Fruit fly (Drosophila melanogaster): ENCODE results near the gene CG13689.

CG13689 gene

DNA sequence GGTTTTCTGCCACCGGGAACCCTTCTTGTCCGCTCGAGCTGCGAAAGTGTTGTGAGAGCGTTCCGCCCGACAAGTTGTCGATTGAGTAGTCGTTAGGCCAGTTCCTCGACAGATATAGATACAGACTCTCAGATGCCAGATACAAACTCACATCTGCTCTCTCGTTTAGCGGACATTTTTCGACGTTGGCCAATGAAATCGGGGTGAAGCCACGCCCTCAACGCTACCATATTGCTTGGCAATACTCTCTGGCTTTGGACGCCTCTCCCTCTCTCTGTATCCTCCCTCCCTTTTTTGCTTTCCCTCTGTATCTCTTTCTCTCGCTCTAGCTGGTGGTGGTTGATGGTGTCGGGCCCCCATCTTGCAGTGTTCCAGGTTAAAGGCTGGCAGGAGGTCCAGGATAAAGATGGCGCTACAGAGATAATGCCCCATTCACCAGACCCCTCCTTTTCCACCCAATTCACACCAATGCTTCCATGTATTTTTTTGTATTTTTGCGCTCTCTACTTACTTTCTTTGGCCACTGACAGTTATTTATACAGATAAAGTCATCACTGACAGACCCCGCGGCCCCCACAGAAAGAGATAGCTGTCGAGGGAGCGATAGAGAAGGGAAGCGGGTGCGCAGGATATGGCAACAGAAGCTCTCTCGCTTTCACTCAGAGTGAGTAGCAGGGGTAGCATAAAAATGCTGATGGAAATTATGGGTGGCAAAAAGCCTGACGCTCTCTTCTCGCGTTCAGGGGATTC is 7.8 kb upstream of the CG13689 start, which contains the start of gene Gsc:
Gene Gsc (minus strand): TSS at position 51 of the 750 bp plus-strand sequence.
- TF ChIP-seq CG10147 (GFP tag; optimal IDR thresholded peaks at IDR 0.05) = no peak
- TF ChIP-seq Hr78 (GFP tag; optimal IDR thresholded peaks at IDR 0.05) = no peak
- TF ChIP-seq CrebB (tag; optimal IDR thresholded peaks at IDR 0.05) = no peak
- TF ChIP-seq crp (GFP tag; optimal IDR thresholded peaks at IDR 0.05) = no peak
- TF ChIP-seq CG1832 (GFP tag; optimal IDR thresholded peaks at IDR 0.05) = peak; percentile 93
- 0 out of 4 replicates have a peak, but pooled peaks have one; percentile 28 for TF ChIP-seq chinmo (GFP tag; IDR thresholded peaks at IDR 0.05; ENCODE audit: partially characterized antibody)
- no peak for TF ChIP-seq CG6175 (GFP tag; IDR thresholded peaks at IDR 0.05)
- TF ChIP-seq disco-r (GFP tag; optimal IDR thresholded peaks at IDR 0.05) = no peak
- no peak for TF ChIP-seq CG2712 (tag; optimal IDR thresholded peaks at IDR 0.05)
- peak; percentile 87 for TF ChIP-seq Ets65A (GFP tag)
- peak; percentile 82 for TF ChIP-seq seq (GFP tag; IDR thresholded peaks at IDR 0.05)
- TF ChIP-seq nom (GFP tag; optimal IDR thresholded peaks at IDR 0.05) = no peak
- TF ChIP-seq CG2202 (tag; optimal IDR thresholded peaks at IDR 0.05) = no peak
- no peak for TF ChIP-seq HLH4C (GFP tag; IDR thresholded peaks at IDR 0.05; ENCODE audit: partially characterized antibody)
- no peak for TF ChIP-seq NK7.1 (GFP tag; optimal IDR thresholded peaks at IDR 0.05)
- TF ChIP-seq CG31388 (GFP tag; optimal IDR thresholded peaks at IDR 0.05) = no peak
- TF ChIP-seq yki (optimal IDR thresholded peaks at IDR 0.05) = peak; percentile 63
- TF ChIP-seq CG13624 (GFP tag; optimal IDR thresholded peaks at IDR 0.05) = no peak
- no peak for TF ChIP-seq Atf-2 (GFP tag; optimal IDR thresholded peaks at IDR 0.05)
- TF ChIP-seq cad (GFP tag; optimal IDR thresholded peaks at IDR 0.05) = no peak
- TF ChIP-seq Nf-YC (tag; optimal IDR thresholded peaks at IDR 0.05) = peak; percentile 98
- TF ChIP-seq CG7786 (GFP tag; optimal IDR thresholded peaks at IDR 0.05) = no peak
- peak; percentile 78 to 97 for TF ChIP-seq Trl (optimal IDR thresholded peaks at IDR 0.05)
- no peak for TF ChIP-seq Trl (GFP tag; optimal IDR thresholded peaks at IDR 0.05)
- TF ChIP-seq schlank (tag; optimal IDR thresholded peaks at IDR 0.05) = no peak
- TF ChIP-seq NFAT (GFP tag; IDR thresholded peaks at IDR 0.05) = no peak
- TF ChIP-seq CG1603 (tag; optimal IDR thresholded peaks at IDR 0.05) = no peak
- TF ChIP-seq phol (tag; optimal IDR thresholded peaks at IDR 0.05) = peak; percentile 84
- TF ChIP-seq Pdp1 (GFP tag; optimal IDR thresholded peaks at IDR 0.05) = no peak
- TF ChIP-seq CoRest (tag; optimal IDR thresholded peaks at IDR 0.05) = peak; percentile 32
- peak; percentile 48 for TF ChIP-seq kni (GFP tag; optimal IDR thresholded peaks at IDR 0.05)
- TF ChIP-seq Nf-YA (GFP tag; IDR thresholded peaks at IDR 0.05) = peak; percentile 70
- no peak for TF ChIP-seq CG17385 (GFP tag; optimal IDR thresholded peaks at IDR 0.05)
- no peak for TF ChIP-seq Hey (tag; optimal IDR thresholded peaks at IDR 0.05)
- peak; percentile 48; the same call in 1 of the 4 replicates for TF ChIP-seq Dll (GFP tag; IDR thresholded peaks at IDR 0.05; ENCODE audit: partially characterized antibody)
- no peak for TF ChIP-seq CG17361 (GFP tag; IDR thresholded peaks at IDR 0.05)
- TF ChIP-seq Doc3 (GFP tag; IDR thresholded peaks at IDR 0.05; ENCODE audit: partially characterized antibody) = 0 out of 3 replicates have a peak, but pooled peaks have one; percentile 14
- no peak for TF ChIP-seq CG3847 (GFP tag; IDR thresholded peaks at IDR 0.05)
- TF ChIP-seq Bdp1 (GFP tag; optimal IDR thresholded peaks at IDR 0.05) = no peak
- TF ChIP-seq Nf-YB (GFP tag; optimal IDR thresholded peaks at IDR 0.05) = peak; percentile 99
- TF ChIP-seq hbn (GFP tag; IDR thresholded peaks at IDR 0.05; ENCODE audit: partially characterized antibody) = 0 out of 2 replicates have a peak, but pooled peaks have one; percentile 17
- TF ChIP-seq ewg (GFP tag; optimal IDR thresholded peaks at IDR 0.05) = peak; percentile 48
- peak; percentile 12 for TF ChIP-seq D (optimal IDR thresholded peaks at IDR 0.05)
- TF ChIP-seq D (GFP tag; optimal IDR thresholded peaks at IDR 0.05) = no peak
- no peak for TF ChIP-seq ase (GFP tag; IDR thresholded peaks at IDR 0.05)
- no peak for TF ChIP-seq Poxn (GFP tag; IDR thresholded peaks at IDR 0.05)
- TF ChIP-seq Atf6 (GFP tag; IDR thresholded peaks at IDR 0.05) = no peak
- TF ChIP-seq org-1 (GFP tag; optimal IDR thresholded peaks at IDR 0.05) = no peak
- TF ChIP-seq Atf3 (GFP tag; optimal IDR thresholded peaks at IDR 0.05) = no peak
- no peak for TF ChIP-seq H15 (GFP tag; IDR thresholded peaks at IDR 0.05)

Data from whole organism, embryonic.